Fruit fly (Drosophila melanogaster) whole organism, embryonic: Measurements from ENCODE around the gene Tsf1.

Experiments
- Blimp-1 ChIP-seq: fragments of 200-800 bp; sonication (Bioruptor generic); optimal IDR thresholded peaks from 3 replicates; lab custom pipeline; 2018; ENCODE audit warnings: missing biosample characterization, missing genetic modification characterization, mild to moderate bottlenecking, moderate library complexity, missing genetic modification reagents
- CG12071 ChIP-seq: fragments of 200-800 bp; sonication (Bioruptor generic); optimal IDR thresholded peaks from 3 replicates; lab custom pipeline; 2018; ENCODE audit warnings: missing biosample characterization, mild to moderate bottlenecking, missing genetic modification characterization
- CG12299 ChIP-seq: fragments of 200-800 bp; sonication (Bioruptor generic); optimal IDR thresholded peaks from 2 replicates; lab custom pipeline; 2018; ENCODE audit warnings: missing biosample characterization, mild to moderate bottlenecking, missing genetic modification characterization
- CG12659 ChIP-seq: fragments of 200-800 bp; sonication (Bioruptor generic); optimal IDR thresholded peaks from 3 replicates; lab custom pipeline; 2017; ENCODE audit warnings: mild to moderate bottlenecking, missing biosample characterization, missing genetic modification reagents, missing genetic modification characterization
- CG14014 ChIP-seq: fragments of 200-800 bp; sonication (Bioruptor generic); IDR thresholded peaks from 2 replicates; pipeline ENCODE4 v1.3.6; 2022; ENCODE audit warnings: missing biosample characterization, missing genetic modification characterization
- CG15269 ChIP-seq: fragments of 200-800 bp; sonication (Bioruptor generic); optimal IDR thresholded peaks from 2 replicates; lab custom pipeline; 2018; ENCODE audit warnings: missing biosample characterization, mild to moderate bottlenecking, missing genetic modification characterization, moderate library complexity
- CG15601 ChIP-seq: fragments of 200-800 bp; sonication (Bioruptor generic); optimal IDR thresholded peaks from 3 replicates; lab custom pipeline; 2019; ENCODE audit warnings: missing biosample characterization, mild to moderate bottlenecking, missing genetic modification characterization, moderate library complexity
- CG17361 ChIP-seq: fragments of 200-800 bp; sonication (Bioruptor generic); IDR thresholded peaks from 3 replicates; pipeline ENCODE4 v1.3.6; 2022; ENCODE audit warnings: missing biosample characterization, missing genetic modification characterization
- CG17912 ChIP-seq: fragments of 200-800 bp; sonication (Bioruptor generic); optimal IDR thresholded peaks from 2 replicates; lab custom pipeline; 2018; ENCODE audit warnings: missing biosample characterization, mild to moderate bottlenecking, missing genetic modification characterization
- CG1832 ChIP-seq: fragments of 200-800 bp; sonication (Bioruptor generic); optimal IDR thresholded peaks from 2 replicates; lab custom pipeline; 2017; ENCODE audit warnings: missing biosample characterization, mild to moderate bottlenecking, missing genetic modification characterization, inconsistent platforms
- CG2116 ChIP-seq: fragments of 200-800 bp; sonication (Bioruptor generic); optimal IDR thresholded peaks from 3 replicates; lab custom pipeline; 2018; ENCODE audit warnings: missing biosample characterization, mild to moderate bottlenecking, missing genetic modification characterization
- CG2889 ChIP-seq: fragments of 200-800 bp; sonication (Bioruptor generic); IDR thresholded peaks from 3 replicates; pipeline ENCODE4 v1.3.6; 2022; ENCODE audit warnings: missing biosample characterization, missing genetic modification characterization
- CG30403 ChIP-seq: fragments of 200-800 bp; sonication (Bioruptor generic); optimal IDR thresholded peaks from 3 replicates; lab custom pipeline; 2016; ENCODE audit warnings: missing biosample characterization, missing genetic modification characterization
- CG34422 ChIP-seq: fragments of 200-800 bp; sonication (Bioruptor generic); IDR thresholded peaks from 3 replicates; pipeline ENCODE4 v1.3.6; 2022; ENCODE audit warnings: missing biosample characterization, missing genetic modification characterization
- CG5180 ChIP-seq: fragments of 200-800 bp; sonication (Bioruptor generic); optimal IDR thresholded peaks from 3 replicates; lab custom pipeline; 2017; ENCODE audit warnings: missing biosample characterization, missing genetic modification characterization, mild to moderate bottlenecking, moderate library complexity, missing genetic modification reagents
- CG9437 ChIP-seq: fragments of 200-800 bp; sonication (Bioruptor generic); optimal IDR thresholded peaks from 2 replicates; lab custom pipeline; 2018; ENCODE audit warnings: missing biosample characterization, mild to moderate bottlenecking, missing genetic modification characterization
- CG9609 ChIP-seq: fragments of 200-800 bp; sonication (Bioruptor generic); optimal IDR thresholded peaks from 3 replicates; lab custom pipeline; 2016; ENCODE audit warnings: missing biosample characterization, missing genetic modification characterization
- CG9727 ChIP-seq: fragments of 200-800 bp; sonication (Bioruptor generic); optimal IDR thresholded peaks from 3 replicates; lab custom pipeline; 2017; ENCODE audit warnings: missing biosample characterization, mild to moderate bottlenecking, missing genetic modification characterization
- CG9797 ChIP-seq: fragments of 200-800 bp; sonication (Bioruptor generic); optimal IDR thresholded peaks from 3 replicates; lab custom pipeline; 2018; ENCODE audit warnings: missing biosample characterization, mild to moderate bottlenecking, missing genetic modification characterization
- CG9817 ChIP-seq: fragments of 200-800 bp; sonication (Bioruptor generic); optimal IDR thresholded peaks from 2 replicates; lab custom pipeline; 2018; ENCODE audit warnings: missing biosample characterization, mild to moderate bottlenecking, missing genetic modification characterization, moderate library complexity
- CG9876 ChIP-seq: fragments of 200-800 bp; sonication (Bioruptor generic); optimal IDR thresholded peaks from 2 replicates; lab custom pipeline; 2016; ENCODE audit warnings: missing biosample characterization, missing genetic modification characterization
- CG9932 ChIP-seq: fragments of 200-800 bp; sonication (Bioruptor generic); IDR thresholded peaks from 2 replicates; pipeline ENCODE4 v1.3.6; 2022; ENCODE audit warnings: missing biosample characterization, missing genetic modification characterization
- CkIIα-i1 ChIP-seq: fragments of 200-800 bp; sonication (Bioruptor generic); IDR thresholded peaks from 2 replicates; pipeline ENCODE4 v1.3.6; 2022; ENCODE audit warnings: missing biosample characterization, missing genetic modification characterization
- HLH54F ChIP-seq: fragments of 200-800 bp; sonication (Bioruptor generic); optimal IDR thresholded peaks from 3 replicates; lab custom pipeline; 2016; ENCODE audit warnings: missing biosample characterization, missing genetic modification characterization
- Hand ChIP-seq: fragments of 200-800 bp; sonication (Bioruptor generic); optimal IDR thresholded peaks from 2 replicates; lab custom pipeline; 2017; ENCODE audit warnings: mild to moderate bottlenecking, missing biosample characterization, missing genetic modification reagents, missing genetic modification characterization
- Rfx ChIP-seq: fragments of 200-800 bp; sonication (Bioruptor generic); IDR thresholded peaks from 2 replicates; pipeline ENCODE4 v1.3.6; 2022; ENCODE audit warnings: missing biosample characterization, missing genetic modification characterization
- Taf1 ChIP-seq: fragments of 200-800 bp; sonication (Bioruptor generic); IDR thresholded peaks from 2 replicates; pipeline ENCODE4 v1.3.6; 2022; ENCODE audit warnings: missing biosample characterization, missing genetic modification characterization
- Tbp ChIP-seq: fragments of >200 bp; optimal IDR thresholded peaks from 2 replicates; lab custom pipeline; 2018; ENCODE audit warnings: missing biosample characterization, missing genetic modification characterization
- Trl ChIP-seq, 3 experiments: fragments of >200 bp in 2 of 3; fragments of 200-800 bp in 1 of 3; sonication (Bioruptor generic) in 1 of 3; optimal IDR thresholded peaks; 2 replicates in 1 of 3; 3 replicates in 2 of 3; lab custom pipeline; 2016 to 2017; ENCODE audit warnings: missing biosample characterization in 1 of 3, missing genetic modification characterization in 1 of 3
- Xbp1 ChIP-seq: fragments of 200-800 bp; sonication (Bioruptor generic); optimal IDR thresholded peaks from 3 replicates; lab custom pipeline; 2016; ENCODE audit warnings: missing biosample characterization, mild to moderate bottlenecking, missing genetic modification characterization
- ab ChIP-seq: fragments of 200-800 bp; sonication (Bioruptor generic); optimal IDR thresholded peaks from 2 replicates; lab custom pipeline; 2016; ENCODE audit warnings: missing biosample characterization, missing genetic modification characterization
- ap ChIP-seq: fragments of 200-800 bp; sonication (Bioruptor generic); IDR thresholded peaks from 2 replicates; pipeline ENCODE4 v1.3.6; 2022; ENCODE audit warnings: missing biosample characterization, missing genetic modification characterization
- az2 ChIP-seq: fragments of 200-800 bp; sonication (Bioruptor generic); optimal IDR thresholded peaks from 3 replicates; lab custom pipeline; 2016; ENCODE audit warnings: missing biosample characterization, missing genetic modification characterization
- cad ChIP-seq: fragments of >200 bp; optimal IDR thresholded peaks from 2 replicates; lab custom pipeline; 2017; ENCODE audit warnings: missing biosample characterization, missing genetic modification characterization
- chn ChIP-seq: fragments of 200-800 bp; sonication (Bioruptor generic); optimal IDR thresholded peaks from 2 replicates; lab custom pipeline; 2016; ENCODE audit warnings: missing biosample characterization, missing genetic modification characterization
- crp ChIP-seq, 2 experiments: fragments of 200-800 bp; sonication (Bioruptor generic); optimal IDR thresholded peaks; 2 replicates in 1 of 2; 3 replicates in 1 of 2; lab custom pipeline; 2017; ENCODE audit warnings: missing biosample characterization in 2 of 2, missing genetic modification characterization in 2 of 2, mild to moderate bottlenecking in 1 of 2, moderate library complexity in 1 of 2
- en ChIP-seq: fragments of 200-800 bp; sonication (Bioruptor generic); optimal IDR thresholded peaks from 2 replicates; lab custom pipeline; 2016; ENCODE audit warnings: missing biosample characterization, missing genetic modification characterization
- ewg ChIP-seq: fragments of 200-800 bp; sonication (Bioruptor generic); optimal IDR thresholded peaks from 3 replicates; lab custom pipeline; 2017; ENCODE audit warnings: mild to moderate bottlenecking, missing biosample characterization, missing genetic modification reagents, missing genetic modification characterization
- gce ChIP-seq: fragments of 200-800 bp; sonication (Bioruptor generic); IDR thresholded peaks from 3 replicates; pipeline ENCODE4 v1.3.6; 2022; ENCODE audit warnings: missing biosample characterization, missing genetic modification characterization
- ham ChIP-seq: fragments of 200-800 bp; sonication (Bioruptor generic); IDR thresholded peaks from 2 replicates; pipeline ENCODE4 v1.3.6; 2022; ENCODE audit warnings: missing biosample characterization, missing genetic modification characterization
- hth ChIP-seq: fragments of >200 bp; optimal IDR thresholded peaks from 2 replicates; lab custom pipeline; 2017; ENCODE audit warnings: inconsistent platforms
- insv ChIP-seq, 2 experiments: fragments of 200-800 bp; sonication (Bioruptor generic); optimal IDR thresholded peaks; 3 replicates each; lab custom pipeline; 2016 to 2018; ENCODE audit warnings: missing biosample characterization in 2 of 2, missing genetic modification characterization in 2 of 2
- jigr1 ChIP-seq: fragments of 200-800 bp; sonication (Bioruptor generic); IDR thresholded peaks from 3 replicates; pipeline ENCODE4 v1.3.6; 2022; ENCODE audit warnings: missing biosample characterization, missing genetic modification characterization
- lab ChIP-seq: fragments of 200-800 bp; sonication (Bioruptor generic); optimal IDR thresholded peaks from 3 replicates; lab custom pipeline; 2017; ENCODE audit warnings: missing biosample characterization, missing genetic modification characterization, mild to moderate bottlenecking, moderate library complexity, missing genetic modification reagents
- mld ChIP-seq: fragments of 200-800 bp; sonication (Bioruptor generic); IDR thresholded peaks from 3 replicates; pipeline ENCODE4 v1.3.6; 2022; ENCODE audit warnings: missing biosample characterization, missing genetic modification characterization; ENCODE audit not compliant: partially characterized antibody
- oc ChIP-seq: fragments of 200-800 bp; sonication (Bioruptor generic); optimal IDR thresholded peaks from 2 replicates; lab custom pipeline; 2018; ENCODE audit warnings: missing biosample characterization, mild to moderate bottlenecking, missing genetic modification characterization, moderate library complexity
- ro ChIP-seq: fragments of 200-800 bp; sonication (Bioruptor generic); IDR thresholded peaks from 2 replicates; pipeline ENCODE4 v1.3.6; 2022; ENCODE audit warnings: missing biosample characterization, missing genetic modification characterization
- sens-2 ChIP-seq: fragments of 200-800 bp; sonication (Bioruptor generic); IDR thresholded peaks from 2 replicates; pipeline ENCODE4 v1.3.6; 2022; ENCODE audit warnings: missing biosample characterization, missing genetic modification characterization
- sim ChIP-seq: fragments of 200-800 bp; sonication (Bioruptor generic); IDR thresholded peaks from 2 replicates; pipeline ENCODE4 v1.3.6; 2022; ENCODE audit warnings: missing biosample characterization, missing genetic modification characterization
- tna ChIP-seq: fragments of 200-800 bp; sonication (Bioruptor generic); IDR thresholded peaks from 2 replicates; pipeline ENCODE4 v1.3.6; 2022; ENCODE audit warnings: missing biosample characterization, missing genetic modification characterization; ENCODE audit not compliant: partially characterized antibody
- vvl ChIP-seq: fragments of 200-800 bp; sonication (Bioruptor generic); IDR thresholded peaks from 2 replicates; pipeline ENCODE4 v1.3.6; 2022; ENCODE audit warnings: missing biosample characterization, missing genetic modification characterization

The Tsf1 gene

DNA sequence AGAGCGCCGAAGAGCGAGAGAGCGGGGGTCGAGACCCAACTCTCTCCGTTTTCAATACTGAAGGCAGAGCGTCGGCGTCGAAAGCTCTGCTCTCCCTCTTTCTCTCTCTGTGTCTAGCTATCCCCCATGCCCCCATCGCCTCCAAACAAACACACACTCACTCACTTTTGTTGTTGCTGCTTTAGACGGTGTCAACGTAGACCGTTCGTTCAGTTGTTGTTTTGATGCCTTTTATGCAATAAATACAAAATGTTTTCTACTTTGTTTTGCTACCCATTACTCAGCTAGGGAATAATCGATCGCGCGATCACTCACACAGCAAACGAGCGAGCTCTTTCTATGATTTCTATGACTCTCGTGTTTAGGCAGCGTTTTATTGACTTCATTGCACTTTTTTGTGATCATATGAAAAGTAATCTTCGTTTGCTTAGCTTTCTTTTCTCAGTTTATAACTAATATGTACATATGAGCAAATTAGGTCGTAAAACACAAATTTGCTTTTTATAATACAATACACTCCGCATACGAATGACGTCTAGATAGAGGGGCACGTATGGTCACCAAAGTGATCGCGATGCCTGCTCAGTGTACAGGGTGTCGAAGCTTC is 17.9 kb downstream of the Tsf1 start (continued):
- no peak for TF ChIP-seq jigr1 (GFP tag; lab: Robert Waterston, UW)
- TF ChIP-seq CG12071 = no peak
- TF ChIP-seq CG1832 (GFP tag; lab: Kevin White, UChicago) = no peak
- TF ChIP-seq ab (GFP tag; lab: Kevin White, UChicago) = no peak
- TF ChIP-seq CG30403 (GFP tag; lab: Kevin White, UChicago) = no peak
- no peak for TF ChIP-seq CG9876 (GFP tag; lab: Kevin White, UChicago)
- no peak for TF ChIP-seq CG5180
- TF ChIP-seq CG14014 (GFP tag; lab: Robert Waterston, UW) = no peak
- TF ChIP-seq Hand = no peak
- TF ChIP-seq chn (GFP tag; lab: Kevin White, UChicago) = no peak
- TF ChIP-seq sim (GFP tag; lab: Robert Waterston, UW) = no peak
- no peak for TF ChIP-seq crp (GFP tag; optimal IDR thresholded peaks at IDR 0.05; lab: Kevin White, UChicago)
- no peak for TF ChIP-seq CG2889 (GFP tag; lab: Robert Waterston, UW)
- TF ChIP-seq Xbp1 (GFP tag; lab: Kevin White, UChicago) = peak; percentile 13
- no peak for TF ChIP-seq ham (GFP tag; lab: Robert Waterston, UW)
- no peak for TF ChIP-seq mld (GFP tag; lab: Robert Waterston, UW)
- peak; percentile 42 for TF ChIP-seq CG9609
- TF ChIP-seq en (GFP tag; lab: Kevin White, UChicago) = no peak
- no peak for TF ChIP-seq Blimp-1 (GFP tag; lab: Kevin White, UChicago)
- TF ChIP-seq Rfx (GFP tag; lab: Robert Waterston, UW) = no peak
- TF ChIP-seq ap = no peak
- no peak for TF ChIP-seq CG2116 (GFP tag; lab: Kevin White, UChicago)
- no peak for TF ChIP-seq ro
- peak; percentile 32; the same call in 2 of the 3 replicates for TF ChIP-seq CG17361 (GFP tag; lab: Robert Waterston, UW)
- TF ChIP-seq tna (GFP tag; lab: Robert Waterston, UW) = no peak
- no peak for TF ChIP-seq cad (GFP tag; lab: Kevin White, UChicago)
- TF ChIP-seq CG9437 (GFP tag; lab: Kevin White, UChicago) = peak; percentile 14
- no peak for TF ChIP-seq vvl (GFP tag; lab: Robert Waterston, UW)
- no peak for TF ChIP-seq Tbp (GFP tag; lab: Kevin White, UChicago)
- TF ChIP-seq CG9797 = no peak
- no peak for TF ChIP-seq CG12299
- TF ChIP-seq CG9727 (GFP tag; lab: Kevin White, UChicago) = no peak
- TF ChIP-seq CG15601 (tag; lab: Kevin White, UChicago) = no peak
- TF ChIP-seq oc (tag; lab: Kevin White, UChicago) = no peak
- TF ChIP-seq Taf1 (GFP tag; lab: Robert Waterston, UW) = no peak

DNA sequence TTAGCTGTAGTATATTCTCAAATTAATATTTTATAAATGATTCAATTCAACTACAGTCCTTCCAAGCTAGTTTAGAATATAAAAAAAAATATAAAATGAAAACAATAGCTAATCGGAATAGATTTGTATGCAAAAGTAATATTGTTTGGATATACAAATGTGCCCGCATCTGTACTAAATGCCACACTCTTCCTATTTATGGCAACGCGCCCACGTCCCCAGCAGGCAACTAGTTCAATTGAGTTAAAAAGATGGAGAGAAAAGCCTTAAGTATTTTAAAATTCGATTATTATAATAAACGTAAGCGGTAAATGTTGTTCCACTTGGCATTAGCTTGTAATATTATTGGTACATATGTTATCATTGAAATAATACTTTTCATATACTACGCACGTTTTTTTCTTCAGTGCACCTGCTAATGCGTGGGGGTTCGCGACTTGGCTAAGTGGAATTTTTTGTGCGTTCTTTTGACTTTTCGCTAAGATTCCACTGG is 18.7 kb downstream of the Tsf1 start:
- TF ChIP-seq sens-2 (GFP tag; lab: Robert Waterston, UW) (peak; percentile 42; the same call in 1 of the 2 replicates), gce (no peak; the same call in 2 of the 3 replicates), CG9932 (GFP tag; lab: Robert Waterston, UW) (peak; percentile 64), CG12659 (GFP tag; lab: Kevin White, UChicago) (peak; percentile 64), CG34422 (GFP tag; lab: Robert Waterston, UW) (peak; percentile 49; the same call in 2 of the 3 replicates), CG17912 (no peak), CkIIα-i1 (GFP tag; lab: Robert Waterston, UW) (no peak), CG9727 (GFP tag; lab: Kevin White, UChicago) (peak; percentile 63), hth (no peak), CG15269 (tag; lab: Kevin White, UChicago) (peak; percentile 80), CG9817 (peak; percentile 41), insv (GFP tag; optimal IDR thresholded peaks at IDR 0.05; lab: Kevin White, UChicago) (no peak), HLH54F (GFP tag; lab: Kevin White, UChicago) (peak; percentile 19), az2 (peak; percentile 73), Trl (optimal IDR thresholded peaks at IDR 0.05; lab: Kevin White, UChicago) (no peak), Trl (GFP tag; optimal IDR thresholded peaks at IDR 0.05; lab: Kevin White, UChicago) (peak; percentile 20), lab (peak; percentile 53), ewg (peak; percentile 60)
